Worm (Caenorhabditis elegans) whole organism, L2 larva: ENCODE measurements around the gene str-144.

Experiments
- C34F6.9 ChIP-seq: fragments of 150-350 bp; optimal IDR thresholded peaks from 2 replicates; lab custom pipeline; 2014; ENCODE audit warnings: missing biosample characterization, missing genetic modification characterization
- F13H6.1 ChIP-seq: sonication (generic microtip); optimal IDR thresholded peaks from 2 replicates; lab custom pipeline; 2016; ENCODE audit warnings: missing genetic modification characterization, missing compliant biosample characterization
- R02D3.7 ChIP-seq: fragments of 150-350 bp; optimal IDR thresholded peaks from 2 replicates; lab custom pipeline; 2014; ENCODE audit warnings: missing biosample characterization, missing genetic modification characterization
- Y55F3AM.14 ChIP-seq: fragments of 200-800 bp; sonication (Bioruptor generic); optimal IDR thresholded peaks from 2 replicates; lab custom pipeline; 2018; ENCODE audit warnings: mild to moderate bottlenecking, missing genetic modification characterization, missing compliant biosample characterization
- ZK546.5 ChIP-seq: sonication (generic microtip); optimal IDR thresholded peaks from 2 replicates; lab custom pipeline; 2017; ENCODE audit warnings: missing biosample characterization, missing genetic modification characterization
- alr-1 ChIP-seq: fragments of 150-350 bp; optimal IDR thresholded peaks from 2 replicates; lab custom pipeline; 2014; ENCODE audit warnings: missing biosample characterization, missing genetic modification characterization
- aly-2 ChIP-seq: fragments of 150-350 bp; optimal IDR thresholded peaks from 2 replicates; lab custom pipeline; 2014; ENCODE audit warnings: missing biosample characterization, missing genetic modification characterization
- ama-1 ChIP-seq: fragments of 150-350 bp; optimal IDR thresholded peaks from 2 replicates; lab custom pipeline; 2018; ENCODE audit warnings: inconsistent platforms
- blmp-1 ChIP-seq: sonication (generic microtip); optimal IDR thresholded peaks from 2 replicates; lab custom pipeline; 2017; ENCODE audit warnings: missing genetic modification characterization, mild to moderate bottlenecking, missing compliant biosample characterization, antibody characterized with exemption, moderate library complexity; ENCODE audit not compliant: insufficient read depth
- ceh-16 ChIP-seq: fragments of 150-350 bp; optimal IDR thresholded peaks from 2 replicates; lab custom pipeline; 2014; ENCODE audit warnings: missing biosample characterization, missing genetic modification characterization
- ceh-82 ChIP-seq: fragments of 150-350 bp; optimal IDR thresholded peaks from 2 replicates; lab custom pipeline; 2014; ENCODE audit warnings: missing biosample characterization, missing genetic modification characterization
- crh-2 ChIP-seq: sonication (generic microtip); optimal IDR thresholded peaks from 2 replicates; lab custom pipeline; 2017; ENCODE audit warnings: missing biosample characterization, missing genetic modification characterization
- dmd-4 ChIP-seq: sonication (generic microtip); optimal IDR thresholded peaks from 2 replicates; lab custom pipeline; 2017; ENCODE audit warnings: missing biosample characterization, missing genetic modification characterization
- egl-27 ChIP-seq: sonication (generic microtip); optimal IDR thresholded peaks from 3 replicates; lab custom pipeline; 2017; ENCODE audit warnings: missing biosample characterization, missing genetic modification reagents, missing genetic modification characterization
- elt-1 ChIP-seq: fragments of 150-350 bp; optimal IDR thresholded peaks from 2 replicates; lab custom pipeline; 2014; ENCODE audit warnings: missing biosample characterization, missing genetic modification characterization
- elt-3 ChIP-seq: sonication (generic microtip); optimal IDR thresholded peaks from 2 replicates; lab custom pipeline; 2017; ENCODE audit warnings: missing biosample characterization, missing genetic modification characterization
- fos-1 ChIP-seq: fragments of 150-350 bp; optimal IDR thresholded peaks from 2 replicates; lab custom pipeline; 2014; ENCODE audit warnings: missing biosample characterization, missing genetic modification characterization
- gmeb-1 ChIP-seq: fragments of 150-350 bp; optimal IDR thresholded peaks from 2 replicates; lab custom pipeline; 2014; ENCODE audit warnings: missing biosample characterization, missing genetic modification characterization
- lin-11 ChIP-seq: fragments of 150-350 bp; sonication (generic microtip); optimal IDR thresholded peaks from 2 replicates; lab custom pipeline; 2014; ENCODE audit warnings: missing biosample characterization, missing genetic modification characterization, inconsistent platforms, mixed read lengths
- lin-13 ChIP-seq: fragments of 150-350 bp; optimal IDR thresholded peaks from 2 replicates; lab custom pipeline; 2014; ENCODE audit warnings: missing biosample characterization, missing genetic modification reagents, missing genetic modification characterization
- lin-39 ChIP-seq: fragments of 150-350 bp; optimal IDR thresholded peaks from 2 replicates; lab custom pipeline; 2014; ENCODE audit warnings: missing biosample characterization, missing genetic modification reagents, missing genetic modification characterization
- lsy-2 ChIP-seq, 2 experiments: fragments of 150-350 bp in 1 of 2; sonication (generic microtip) in 1 of 2; optimal IDR thresholded peaks; 2 replicates each; lab custom pipeline; 2014 to 2017; ENCODE audit warnings: missing biosample characterization in 2 of 2, missing genetic modification characterization in 2 of 2
- mab-5 ChIP-seq: fragments of 150-350 bp; optimal IDR thresholded peaks from 2 replicates; lab custom pipeline; 2014; ENCODE audit warnings: missing biosample characterization, missing genetic modification characterization
- mbf-1 ChIP-seq: sonication (generic microtip); optimal IDR thresholded peaks from 2 replicates; lab custom pipeline; 2017; ENCODE audit warnings: missing biosample characterization, missing genetic modification characterization
- mdl-1 ChIP-seq, 2 experiments: fragments of 150-350 bp in 1 of 2; sonication (generic microtip) in 1 of 2; optimal IDR thresholded peaks; 2 replicates each; lab custom pipeline; 2017; ENCODE audit warnings: missing biosample characterization in 2 of 2, missing genetic modification characterization in 2 of 2
- nhr-10 ChIP-seq: sonication (generic microtip); optimal IDR thresholded peaks from 2 replicates; lab custom pipeline; 2017; ENCODE audit warnings: missing biosample characterization, missing genetic modification characterization
- nhr-11 ChIP-seq: fragments of 150-350 bp; optimal IDR thresholded peaks from 2 replicates; lab custom pipeline; 2014; ENCODE audit warnings: missing biosample characterization, missing genetic modification characterization
- nhr-12 ChIP-seq: fragments of 150-350 bp; optimal IDR thresholded peaks from 2 replicates; lab custom pipeline; 2014; ENCODE audit warnings: missing biosample characterization, missing genetic modification characterization
- nhr-129 ChIP-seq: fragments of 150-350 bp; optimal IDR thresholded peaks from 2 replicates; lab custom pipeline; 2014; ENCODE audit warnings: missing biosample characterization, missing genetic modification characterization
- nhr-21 ChIP-seq: fragments of 150-350 bp; optimal IDR thresholded peaks from 2 replicates; lab custom pipeline; 2014; ENCODE audit warnings: missing biosample characterization, missing genetic modification characterization
- nhr-23 ChIP-seq: fragments of 150-350 bp; optimal IDR thresholded peaks from 2 replicates; lab custom pipeline; 2014; ENCODE audit warnings: missing biosample characterization, missing genetic modification reagents, missing genetic modification characterization
- nhr-237 ChIP-seq: fragments of 150-350 bp; optimal IDR thresholded peaks from 2 replicates; lab custom pipeline; 2014; ENCODE audit warnings: missing biosample characterization, missing genetic modification characterization
- nhr-25 ChIP-seq: fragments of 150-350 bp; sonication (generic microtip); optimal IDR thresholded peaks from 3 replicates; lab custom pipeline; 2014; ENCODE audit warnings: missing biosample characterization, missing genetic modification characterization
- nhr-6 ChIP-seq: fragments of 150-350 bp; optimal IDR thresholded peaks from 2 replicates; lab custom pipeline; 2014; ENCODE audit warnings: missing biosample characterization, missing genetic modification characterization
- nhr-77 ChIP-seq: fragments of 150-350 bp; optimal IDR thresholded peaks from 2 replicates; lab custom pipeline; 2014; ENCODE audit warnings: missing biosample characterization, missing genetic modification characterization
- peb-1 ChIP-seq: fragments of 150-350 bp; optimal IDR thresholded peaks from 2 replicates; lab custom pipeline; 2014; ENCODE audit warnings: missing biosample characterization, missing genetic modification characterization
- sem-4 ChIP-seq: fragments of 150-350 bp; optimal IDR thresholded peaks from 2 replicates; lab custom pipeline; 2014; ENCODE audit warnings: missing biosample characterization, missing genetic modification reagents, missing genetic modification characterization
- skn-1 ChIP-seq: sonication (generic microtip); optimal IDR thresholded peaks from 2 replicates; lab custom pipeline; 2017; ENCODE audit warnings: missing biosample characterization, missing genetic modification characterization
- sma-3 ChIP-seq: sonication (generic microtip); optimal IDR thresholded peaks from 2 replicates; lab custom pipeline; 2016; ENCODE audit warnings: missing genetic modification reagents, missing genetic modification characterization, missing compliant biosample characterization
- sma-9 ChIP-seq, 2 experiments: fragments of 150-350 bp in 1 of 2; sonication (generic microtip) in 1 of 2; optimal IDR thresholded peaks; 2 replicates each; lab custom pipeline; 2014 to 2016; ENCODE audit warnings: missing genetic modification characterization in 2 of 2, mild to moderate bottlenecking in 1 of 2, missing biosample characterization in 1 of 2, missing compliant biosample characterization in 1 of 2, missing genetic modification reagents in 1 of 2, moderate library complexity in 1 of 2
- snpc-4 ChIP-seq: fragments of 150-350 bp; optimal IDR thresholded peaks from 2 replicates; lab custom pipeline; 2014; ENCODE audit warnings: missing biosample characterization, missing genetic modification characterization
- unc-39 ChIP-seq: fragments of 150-350 bp; optimal IDR thresholded peaks from 2 replicates; lab custom pipeline; 2014; ENCODE audit warnings: missing biosample characterization, missing genetic modification characterization
- unc-55 ChIP-seq: fragments of 150-350 bp; sonication (generic microtip); optimal IDR thresholded peaks from 3 replicates; lab custom pipeline; 2014; ENCODE audit warnings: missing biosample characterization, missing genetic modification reagents, missing genetic modification characterization
- unc-62 ChIP-seq: fragments of 150-350 bp; optimal IDR thresholded peaks from 2 replicates; lab custom pipeline; 2014; ENCODE audit warnings: missing biosample characterization, missing genetic modification reagents, missing genetic modification characterization
- zag-1 ChIP-seq: fragments of 150-350 bp; optimal IDR thresholded peaks from 2 replicates; lab custom pipeline; 2014; ENCODE audit warnings: missing biosample characterization, missing genetic modification characterization
- ztf-1 ChIP-seq: fragments of 200-800 bp; sonication (Bioruptor generic); conservative IDR thresholded peaks from 2 replicates; pipeline ENCODE4 v1.3.6; 2022; ENCODE audit warnings: missing genetic modification characterization, missing compliant biosample characterization
- ztf-11 ChIP-seq: sonication (generic microtip); optimal IDR thresholded peaks from 2 replicates; lab custom pipeline; 2017; ENCODE audit warnings: missing biosample characterization, missing genetic modification characterization
- ztf-4 ChIP-seq: fragments of 150-350 bp; optimal IDR thresholded peaks from 2 replicates; lab custom pipeline; 2014; ENCODE audit warnings: missing biosample characterization, missing genetic modification characterization

str-144 gene

DNA sequence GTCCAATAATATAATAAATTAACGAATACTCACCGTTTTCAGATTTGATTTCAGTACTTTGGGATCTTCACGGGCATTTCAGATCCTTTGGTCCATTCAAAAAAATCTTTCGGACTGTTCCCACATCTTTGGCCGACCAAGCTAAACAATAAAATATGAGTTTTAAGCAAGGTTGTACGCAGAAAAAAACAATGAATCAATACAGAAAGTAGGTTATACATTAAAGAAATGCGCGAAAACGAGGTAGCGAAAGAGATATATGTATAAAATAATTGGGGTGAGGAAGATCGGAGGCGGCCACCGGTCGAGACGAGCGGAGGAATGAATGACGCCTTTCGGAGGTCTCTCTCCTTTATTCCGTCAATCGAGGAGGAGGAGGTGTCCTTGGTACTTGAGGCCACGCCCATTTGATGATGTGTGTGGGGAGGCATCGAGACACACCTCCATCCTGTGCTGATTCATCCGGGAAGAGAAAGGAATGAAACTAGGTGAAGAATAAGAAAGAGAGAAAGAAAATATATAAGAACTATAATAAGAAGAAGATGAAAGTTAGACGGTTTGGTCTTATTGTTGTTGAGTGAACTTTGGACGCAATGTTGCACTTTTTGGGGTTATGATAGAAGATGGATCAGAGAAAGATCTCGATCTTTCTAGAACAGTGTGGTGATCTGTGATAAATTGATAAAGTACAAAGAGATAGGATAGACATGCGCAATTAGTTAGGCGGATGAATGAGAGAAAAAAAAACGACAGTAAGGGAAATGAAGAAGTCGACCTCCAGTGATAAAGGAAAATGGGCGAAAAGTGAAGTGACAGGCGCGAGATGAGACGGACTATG lies 31.5 kb downstream of the str-144 start:
- TF ChIP-seq crh-2 (tag; lab: Kevin White, UChicago) (no peak), R02D3.7 (tag; lab: Kevin White, UChicago) (no peak), Y55F3AM.14 (GFP tag; lab: Kevin White, UChicago) (no peak), sma-3 (GFP tag; lab: Kevin White, UChicago) (peak; percentile 89), F13H6.1 (no peak), lin-11 (tag; lab: Kevin White, UChicago) (no peak), lin-13 (GFP tag; lab: Kevin White, UChicago) (no peak), ama-1 (lab: Kevin White, UChicago) (peak; percentile 94), elt-3 (tag; lab: Kevin White, UChicago) (no peak), mab-5 (tag; lab: Kevin White, UChicago) (no peak), ztf-4 (tag; lab: Kevin White, UChicago) (no peak), zag-1 (tag; lab: Kevin White, UChicago) (no peak), fos-1 (tag; lab: Kevin White, UChicago) (peak; percentile 55), ceh-82 (tag; lab: Kevin White, UChicago) (no peak), mdl-1 (tag; optimal IDR thresholded peaks at IDR 0.05; lab: Kevin White, UChicago) (no peak), nhr-129 (tag; lab: Kevin White, UChicago) (no peak), nhr-10 (tag; lab: Kevin White, UChicago) (no peak), nhr-237 (tag; lab: Kevin White, UChicago) (no peak), skn-1 (tag; lab: Kevin White, UChicago) (no peak), gmeb-1 (tag; lab: Kevin White, UChicago) (no peak), elt-1 (no peak), nhr-12 (tag; lab: Kevin White, UChicago) (no peak), nhr-21 (peak; percentile 93), sem-4 (tag; lab: Kevin White, UChicago) (peak; percentile 1), aly-2 (tag; lab: Kevin White, UChicago) (no peak), ztf-11 (no peak), nhr-6 (no peak), unc-55 (GFP tag; lab: Kevin White, UChicago) (no peak), peb-1 (no peak), ceh-16 (tag; lab: Kevin White, UChicago) (peak; percentile 64), nhr-23 (tag; lab: Kevin White, UChicago) (no peak), nhr-77 (no peak), ZK546.5 (no peak), snpc-4 (tag; lab: Kevin White, UChicago) (no peak), alr-1 (tag; lab: Kevin White, UChicago) (no peak), unc-62 (GFP tag; lab: Kevin White, UChicago) (no peak), ztf-1 (GFP tag; lab: Robert Waterston, UW) (no peak), sma-9 (GFP tag; optimal IDR thresholded peaks at IDR 0.05; lab: Kevin White, UChicago) (peak; percentile 79), sma-9 (tag; optimal IDR thresholded peaks at IDR 0.05; lab: Kevin White, UChicago) (no peak), lin-39 (tag; lab: Kevin White, UChicago) (no peak), egl-27 (tag; lab: Kevin White, UChicago) (peak; percentile 33), mbf-1 (tag; lab: Kevin White, UChicago) (no peak), dmd-4 (no peak), nhr-25 (tag; lab: Kevin White, UChicago) (peak; percentile 43), unc-39 (tag; lab: Kevin White, UChicago) (no peak), blmp-1 (tag; lab: Kevin White, UChicago) (peak; percentile 83), nhr-11 (no peak), C34F6.9 (tag; lab: Kevin White, UChicago) (no peak), lsy-2 (tag; optimal IDR thresholded peaks at IDR 0.05; lab: Kevin White, UChicago) (no peak)
